Fruit fly (Drosophila melanogaster) whole organism, embryonic: Measurements from ENCODE around the gene Vajk1.

Source experiments
- CG10147 ChIP-seq: fragments of 200-800 bp; sonication (Bioruptor generic); optimal IDR thresholded peaks from 2 replicates; lab custom pipeline; 2019; ENCODE audit warnings: missing biosample characterization, mild to moderate bottlenecking, missing genetic modification characterization, moderate library complexity
- CG10366 ChIP-seq: fragments of 200-800 bp; sonication (Bioruptor generic); IDR thresholded peaks from 2 replicates; pipeline ENCODE4 v1.3.6; 2022; ENCODE audit warnings: missing biosample characterization, missing genetic modification characterization
- CG10543 ChIP-seq: fragments of 200-800 bp; sonication (Bioruptor generic); optimal IDR thresholded peaks from 3 replicates; lab custom pipeline; 2017; ENCODE audit warnings: missing biosample characterization, mild to moderate bottlenecking, missing genetic modification characterization, moderate library complexity
- CG11504 ChIP-seq: fragments of 200-800 bp; sonication (Bioruptor generic); optimal IDR thresholded peaks from 3 replicates; lab custom pipeline; 2019; ENCODE audit warnings: missing biosample characterization, mild to moderate bottlenecking, missing genetic modification characterization, moderate library complexity
- CG12391 ChIP-seq: fragments of 200-800 bp; sonication (Bioruptor generic); optimal IDR thresholded peaks from 3 replicates; lab custom pipeline; 2018; ENCODE audit warnings: missing biosample characterization, mild to moderate bottlenecking, missing genetic modification characterization, moderate library complexity
- CG12769 ChIP-seq: fragments of 200-800 bp; sonication (Bioruptor generic); optimal IDR thresholded peaks from 2 replicates; lab custom pipeline; 2019; ENCODE audit warnings: missing biosample characterization, mild to moderate bottlenecking, missing genetic modification characterization, moderate library complexity
- CG1529 ChIP-seq: fragments of 200-800 bp; sonication (Bioruptor generic); optimal IDR thresholded peaks from 3 replicates; lab custom pipeline; 2018; ENCODE audit warnings: missing biosample characterization, missing genetic modification characterization
- CG16779 ChIP-seq: fragments of 200-800 bp; sonication (Bioruptor generic); IDR thresholded peaks from 2 replicates; pipeline ENCODE4 v1.3.6; 2022; ENCODE audit warnings: missing biosample characterization, missing genetic modification characterization
- CG17385 ChIP-seq: fragments of 200-800 bp; sonication (Bioruptor generic); optimal IDR thresholded peaks from 3 replicates; lab custom pipeline; 2018; ENCODE audit warnings: missing biosample characterization, mild to moderate bottlenecking, missing genetic modification characterization
- CG18011 ChIP-seq: fragments of 200-800 bp; sonication (Bioruptor generic); optimal IDR thresholded peaks from 2 replicates; lab custom pipeline; 2017; ENCODE audit warnings: missing biosample characterization, missing genetic modification characterization, mild to moderate bottlenecking, moderate library complexity, missing genotype
- CG30431 ChIP-seq: fragments of 200-800 bp; sonication (Bioruptor generic); optimal IDR thresholded peaks from 2 replicates; lab custom pipeline; 2017; ENCODE audit warnings: missing biosample characterization, missing genetic modification characterization
- CG34376 ChIP-seq: fragments of 200-800 bp; sonication (Bioruptor generic); optimal IDR thresholded peaks from 2 replicates; lab custom pipeline; 2018; ENCODE audit warnings: missing biosample characterization, mild to moderate bottlenecking, missing genetic modification characterization
- CG34422 ChIP-seq: fragments of 200-800 bp; sonication (Bioruptor generic); IDR thresholded peaks from 3 replicates; pipeline ENCODE4 v1.3.6; 2022; ENCODE audit warnings: missing biosample characterization, missing genetic modification characterization
- CG43689 ChIP-seq: fragments of 200-800 bp; sonication (Bioruptor generic); IDR thresholded peaks from 2 replicates; pipeline ENCODE4 v1.3.6; 2022; ENCODE audit warnings: missing biosample characterization, missing genetic modification characterization
- CG7928 ChIP-seq: fragments of 200-800 bp; sonication (Bioruptor generic); optimal IDR thresholded peaks from 2 replicates; lab custom pipeline; 2017; ENCODE audit warnings: missing biosample characterization, mild to moderate bottlenecking, missing genetic modification characterization
- CG8359 ChIP-seq: fragments of 200-800 bp; sonication (Bioruptor generic); optimal IDR thresholded peaks from 2 replicates; lab custom pipeline; 2017; ENCODE audit warnings: missing biosample characterization, mild to moderate bottlenecking, missing genetic modification characterization, borderline replicate concordance
- CG8478 ChIP-seq: fragments of >200 bp; optimal IDR thresholded peaks from 2 replicates; lab custom pipeline; 2018
- CG9215 ChIP-seq: fragments of 200-800 bp; sonication (Bioruptor generic); IDR thresholded peaks from 2 replicates; pipeline ENCODE4 v1.3.6; 2022; ENCODE audit warnings: missing biosample characterization, missing genetic modification characterization
- CG9817 ChIP-seq: fragments of 200-800 bp; sonication (Bioruptor generic); optimal IDR thresholded peaks from 2 replicates; lab custom pipeline; 2018; ENCODE audit warnings: missing biosample characterization, mild to moderate bottlenecking, missing genetic modification characterization, moderate library complexity
- CG9876 ChIP-seq: fragments of 200-800 bp; sonication (Bioruptor generic); optimal IDR thresholded peaks from 2 replicates; lab custom pipeline; 2016; ENCODE audit warnings: missing biosample characterization, missing genetic modification characterization
- D19B ChIP-seq: fragments of 200-800 bp; sonication (Bioruptor generic); optimal IDR thresholded peaks from 2 replicates; lab custom pipeline; 2017; ENCODE audit warnings: missing biosample characterization, mild to moderate bottlenecking, missing genetic modification characterization
- Hr51 ChIP-seq, 2 experiments: fragments of 200-800 bp; sonication (Bioruptor generic); optimal IDR thresholded peaks; 2 replicates in 1 of 2; 3 replicates in 1 of 2; lab custom pipeline; 2016 to 2018; ENCODE audit warnings: missing biosample characterization in 2 of 2, missing genetic modification characterization in 2 of 2, mild to moderate bottlenecking in 1 of 2, moderate library complexity in 1 of 2
- Meics ChIP-seq: fragments of 200-800 bp; sonication (Bioruptor generic); optimal IDR thresholded peaks from 2 replicates; lab custom pipeline; 2017; ENCODE audit warnings: missing biosample characterization, mild to moderate bottlenecking, missing genetic modification characterization
- Nf-YB ChIP-seq: fragments of 200-800 bp; sonication (Bioruptor generic); optimal IDR thresholded peaks from 3 replicates; lab custom pipeline; 2019; ENCODE audit warnings: missing biosample characterization, mild to moderate bottlenecking, missing genetic modification characterization, moderate library complexity
- PHDP ChIP-seq: fragments of 200-800 bp; sonication (Bioruptor generic); optimal IDR thresholded peaks from 3 replicates; lab custom pipeline; 2018; ENCODE audit warnings: missing biosample characterization, mild to moderate bottlenecking, missing genetic modification characterization, moderate library complexity
- Stat92E ChIP-seq, 3 experiments: fragments of >200 bp in 2 of 3; fragments of 200-800 bp in 1 of 3; sonication (Bioruptor generic) in 1 of 3; optimal IDR thresholded peaks; 2 replicates each; lab custom pipeline; 2017 to 2019; ENCODE audit warnings: missing biosample characterization in 3 of 3, missing genetic modification characterization in 3 of 3, mild to moderate bottlenecking in 1 of 3, moderate library complexity in 1 of 3
- Tbp ChIP-seq: fragments of >200 bp; optimal IDR thresholded peaks from 2 replicates; lab custom pipeline; 2018; ENCODE audit warnings: missing biosample characterization, missing genetic modification characterization
- ase ChIP-seq: fragments of 200-800 bp; sonication (Bioruptor generic); IDR thresholded peaks from 3 replicates; pipeline ENCODE4 v1.3.6; 2022; ENCODE audit warnings: missing biosample characterization, missing genetic modification characterization
- ato ChIP-seq: fragments of 200-800 bp; sonication (Bioruptor generic); IDR thresholded peaks from 2 replicates; pipeline ENCODE4 v1.3.6; 2022; ENCODE audit warnings: missing biosample characterization, missing genetic modification characterization; ENCODE audit not compliant: partially characterized antibody
- bigmax ChIP-seq: fragments of 200-800 bp; sonication (Bioruptor generic); optimal IDR thresholded peaks from 2 replicates; lab custom pipeline; 2018; ENCODE audit warnings: missing biosample characterization, mild to moderate bottlenecking, missing genetic modification characterization
- croc ChIP-seq: fragments of 200-800 bp; sonication (Bioruptor generic); conservative IDR thresholded peaks from 3 replicates; pipeline ENCODE4 v1.3.6; 2022; ENCODE audit warnings: missing biosample characterization, missing genetic modification characterization
- dm ChIP-seq: fragments of 200-800 bp; sonication (Bioruptor generic); optimal IDR thresholded peaks from 3 replicates; lab custom pipeline; 2016; ENCODE audit warnings: missing biosample characterization, missing genetic modification characterization
- fd64A ChIP-seq: fragments of 200-800 bp; sonication (Bioruptor generic); optimal IDR thresholded peaks from 3 replicates; lab custom pipeline; 2018; ENCODE audit warnings: missing biosample characterization, mild to moderate bottlenecking, missing genetic modification characterization
- fd96Cb ChIP-seq: fragments of 200-800 bp; sonication (Bioruptor generic); optimal IDR thresholded peaks from 2 replicates; lab custom pipeline; 2018; ENCODE audit warnings: missing biosample characterization, mild to moderate bottlenecking, missing genetic modification characterization, moderate library complexity
- gsb ChIP-seq: fragments of 200-800 bp; sonication (Bioruptor generic); IDR thresholded peaks from 2 replicates; pipeline ENCODE4 v1.3.6; 2022; ENCODE audit warnings: missing biosample characterization, missing genetic modification characterization
- her ChIP-seq: fragments of 200-800 bp; sonication (Bioruptor generic); optimal IDR thresholded peaks from 2 replicates; lab custom pipeline; 2016; ENCODE audit warnings: missing biosample characterization, missing genetic modification characterization
- mld ChIP-seq: fragments of 200-800 bp; sonication (Bioruptor generic); IDR thresholded peaks from 3 replicates; pipeline ENCODE4 v1.3.6; 2022; ENCODE audit warnings: missing biosample characterization, missing genetic modification characterization; ENCODE audit not compliant: partially characterized antibody
- nerfin-1 ChIP-seq: fragments of 200-800 bp; sonication (Bioruptor generic); optimal IDR thresholded peaks from 3 replicates; lab custom pipeline; 2019; ENCODE audit warnings: missing biosample characterization, mild to moderate bottlenecking, missing genetic modification characterization, moderate library complexity
- oc ChIP-seq: fragments of 200-800 bp; sonication (Bioruptor generic); optimal IDR thresholded peaks from 2 replicates; lab custom pipeline; 2018; ENCODE audit warnings: missing biosample characterization, mild to moderate bottlenecking, missing genetic modification characterization, moderate library complexity
- odd ChIP-seq: fragments of 200-800 bp; sonication (Bioruptor generic); optimal IDR thresholded peaks from 2 replicates; lab custom pipeline; 2017; ENCODE audit warnings: missing biosample characterization, mild to moderate bottlenecking, missing genetic modification characterization
- pzg ChIP-seq: fragments of 200-800 bp; sonication (Bioruptor generic); optimal IDR thresholded peaks from 3 replicates; lab custom pipeline; 2018; ENCODE audit warnings: missing biosample characterization, mild to moderate bottlenecking, missing genetic modification characterization, moderate library complexity
- repo ChIP-seq: fragments of 200-800 bp; sonication (Bioruptor generic); optimal IDR thresholded peaks from 2 replicates; lab custom pipeline; 2016; ENCODE audit warnings: missing biosample characterization, missing genetic modification characterization
- schlank ChIP-seq: fragments of 200-800 bp; sonication (Bioruptor generic); optimal IDR thresholded peaks from 2 replicates; lab custom pipeline; 2018; ENCODE audit warnings: missing biosample characterization, mild to moderate bottlenecking, missing genetic modification characterization
- slbo ChIP-seq: fragments of 200-800 bp; sonication (Bioruptor generic); IDR thresholded peaks from 2 replicates; pipeline ENCODE4 v1.3.6; 2022; ENCODE audit warnings: missing biosample characterization, missing genetic modification characterization
- slp2 ChIP-seq: fragments of 200-800 bp; sonication (Bioruptor generic); optimal IDR thresholded peaks from 2 replicates; lab custom pipeline; 2016; ENCODE audit warnings: missing biosample characterization, missing genetic modification characterization
- ttk ChIP-seq: fragments of 200-800 bp; sonication (Bioruptor generic); IDR thresholded peaks from 2 replicates; pipeline ENCODE4 v2.1.2; 2022; ENCODE audit warnings: missing biosample characterization, missing genetic modification characterization
- wek ChIP-seq: fragments of 200-800 bp; sonication (Bioruptor generic); optimal IDR thresholded peaks from 3 replicates; lab custom pipeline; 2018; ENCODE audit warnings: missing biosample characterization, mild to moderate bottlenecking, missing genetic modification characterization, moderate library complexity
- z ChIP-seq: fragments of 200-800 bp; sonication (Bioruptor generic); IDR thresholded peaks from 3 replicates; pipeline ENCODE4 v1.3.6; 2022; ENCODE audit warnings: missing biosample characterization, missing genetic modification characterization
- zen2 ChIP-seq: fragments of 200-800 bp; sonication (Bioruptor generic); IDR thresholded peaks from 3 replicates; pipeline ENCODE4 v1.3.6; 2022; ENCODE audit warnings: missing biosample characterization, missing genetic modification characterization; ENCODE audit not compliant: partially characterized antibody

Gene Vajk1

dm6 chr2L:13904331-13904911 lies 18.9 kb downstream of the Vajk1 start, which contains the start of gene Smg5 (continued):
- TF ChIP-seq CG9817 (peak; percentile 97), CG1529 (GFP tag; lab: Kevin White, UChicago) (peak; percentile 73), slbo (GFP tag; lab: Robert Waterston, UW) (peak; percentile 97), CG30431 (GFP tag; lab: Kevin White, UChicago) (peak; percentile 89), nerfin-1 (tag; lab: Kevin White, UChicago) (peak; percentile 89), gsb (GFP tag; lab: Robert Waterston, UW) (peak; percentile 95), CG10543 (GFP tag; lab: Kevin White, UChicago) (peak; percentile 87), PHDP (tag; lab: Kevin White, UChicago) (peak; percentile 96), CG43689 (GFP tag; lab: Robert Waterston, UW) (peak; percentile 86), Meics (GFP tag; lab: Kevin White, UChicago) (peak; percentile 84), ato (GFP tag; lab: Robert Waterston, UW) (peak; percentile 96), her (GFP tag; lab: Kevin White, UChicago) (peak; percentile 95), croc (peak; percentile 95), CG34422 (GFP tag; lab: Robert Waterston, UW) (peak; percentile 98), bigmax (GFP tag; lab: Kevin White, UChicago) (no peak), CG8359 (GFP tag; lab: Kevin White, UChicago) (no peak), fd96Cb (tag; lab: Kevin White, UChicago) (peak; percentile 90), CG10366 (GFP tag; lab: Robert Waterston, UW) (peak; percentile 96), Nf-YB (GFP tag; lab: Kevin White, UChicago) (peak; percentile 69), CG9876 (GFP tag; lab: Kevin White, UChicago) (peak; percentile 99), CG10147 (GFP tag; lab: Kevin White, UChicago) (peak; percentile 76), ttk (GFP tag; lab: Robert Waterston, UW) (peak; percentile 95), slp2 (peak; percentile 97), D19B (GFP tag; lab: Kevin White, UChicago) (no peak), CG9215 (peak; percentile 90), wek (GFP tag; lab: Kevin White, UChicago) (peak; percentile 67), repo (GFP tag; lab: Kevin White, UChicago) (peak; percentile 96), CG34376 (GFP tag; lab: Kevin White, UChicago) (peak; percentile 37), zen2 (GFP tag; lab: Robert Waterston, UW) (peak; percentile 71; the same call in 2 of the 3 replicates), CG12391 (tag; lab: Kevin White, UChicago) (peak; percentile 94), CG7928 (GFP tag; lab: Kevin White, UChicago) (peak; percentile 62), odd (GFP tag; lab: Kevin White, UChicago) (no peak), Tbp (no peak), CG17385 (peak; percentile 72), pzg (GFP tag; lab: Kevin White, UChicago) (peak; percentile 85), oc (tag; lab: Kevin White, UChicago) (no peak), ase (GFP tag; lab: Robert Waterston, UW) (peak; percentile 97), dm (peak; percentile 97), mld (GFP tag; lab: Robert Waterston, UW) (peak; percentile 91), fd64A (GFP tag; lab: Kevin White, UChicago) (peak; percentile 43), CG12769 (tag; lab: Kevin White, UChicago) (peak; percentile 96), Stat92E (GFP tag; optimal IDR thresholded peaks at IDR 0.05; lab: Kevin White, UChicago) (no peak), CG16779 (GFP tag; lab: Robert Waterston, UW) (peak; percentile 91), schlank (tag; lab: Kevin White, UChicago) (peak; percentile 77), z (GFP tag; lab: Robert Waterston, UW) (0 out of 3 replicates have a peak, but pooled peaks have one; percentile 5), CG8478 (lab: Kevin White, UChicago) (no peak), CG18011 (peak; percentile 87), Hr51 (GFP tag; optimal IDR thresholded peaks at IDR 0.05; lab: Kevin White, UChicago) (peak; percentile 93 to 97), CG11504 (tag; lab: Kevin White, UChicago) (peak; percentile 27)
